Worm (Caenorhabditis elegans) whole organism, L3 larva: ENCODE data around the gene Y37H2A.11.

Experiments
- aly-2 ChIP-seq: fragments of 150-350 bp; optimal IDR thresholded peaks from 2 replicates; lab custom pipeline; 2014; ENCODE audit warnings: missing biosample characterization, missing genetic modification characterization
- ceh-16 ChIP-seq: sonication (generic microtip); optimal IDR thresholded peaks from 2 replicates; lab custom pipeline; 2017; ENCODE audit warnings: missing biosample characterization, missing genetic modification characterization
- ceh-82 ChIP-seq: fragments of 150-350 bp; optimal IDR thresholded peaks from 2 replicates; lab custom pipeline; 2014; ENCODE audit warnings: missing biosample characterization, missing genetic modification characterization
- daf-12 ChIP-seq: fragments of 150-350 bp; optimal IDR thresholded peaks from 2 replicates; lab custom pipeline; 2014; ENCODE audit warnings: missing biosample characterization, missing genetic modification reagents, missing genetic modification characterization
- elt-3 ChIP-seq, 3 experiments: fragments of 150-350 bp in 1 of 3; sonication (generic microtip) in 2 of 3; optimal IDR thresholded peaks; 2 replicates in 2 of 3; 4 replicates in 1 of 3; lab custom pipeline; 2014 to 2017; ENCODE audit warnings: missing biosample characterization in 3 of 3, missing genetic modification characterization in 3 of 3
- hmg-11 ChIP-seq: sonication (generic microtip); optimal IDR thresholded peaks from 2 replicates; lab custom pipeline; 2016; ENCODE audit warnings: missing genetic modification characterization, missing compliant biosample characterization
- lin-39 ChIP-seq: fragments of 150-350 bp; optimal IDR thresholded peaks from 2 replicates; lab custom pipeline; 2018; ENCODE audit warnings: missing biosample characterization, missing genetic modification reagents, missing genetic modification characterization
- mdl-1 ChIP-seq: fragments of 150-350 bp; optimal IDR thresholded peaks from 2 replicates; lab custom pipeline; 2014; ENCODE audit warnings: missing biosample characterization, missing genetic modification characterization
- nhr-237 ChIP-seq: fragments of 150-350 bp; optimal IDR thresholded peaks from 2 replicates; lab custom pipeline; 2014; ENCODE audit warnings: missing biosample characterization, missing genetic modification characterization
- nhr-28 ChIP-seq: fragments of 150-350 bp; optimal IDR thresholded peaks from 2 replicates; lab custom pipeline; 2014; ENCODE audit warnings: missing biosample characterization, missing genetic modification characterization
- pqm-1 ChIP-seq: fragments of 150-350 bp; optimal IDR thresholded peaks from 2 replicates; lab custom pipeline; 2017; ENCODE audit warnings: missing biosample characterization, missing genetic modification characterization, inconsistent platforms

- no peak for TF ChIP-seq mdl-1 (tag; lab: Kevin White, UChicago)
- no peak for TF ChIP-seq ceh-82
- TF ChIP-seq nhr-28 (tag; lab: Kevin White, UChicago): no peak
- no peak for TF ChIP-seq pqm-1
- no peak for TF ChIP-seq hmg-11 (tag; lab: Kevin White, UChicago)
- no peak for TF ChIP-seq ceh-16 (tag; lab: Kevin White, UChicago)
- no peak for TF ChIP-seq lin-39 (tag; lab: Kevin White, UChicago)
- no peak for TF ChIP-seq aly-2 (tag; lab: Kevin White, UChicago)
- TF ChIP-seq daf-12: no peak
- no peak for TF ChIP-seq nhr-237 (tag; lab: Kevin White, UChicago)
- TF ChIP-seq elt-3 (tag; optimal IDR thresholded peaks at IDR 0.05; lab: Kevin White, UChicago): no peak
Observed at ce11 chrV:18093941-18094340, 47.3 kb upstream of the Y37H2A.11 start.
